Fruit fly (Drosophila melanogaster) whole organism, pupa: ENCODE data around the gene Hira.

Experiments
- CG13204 ChIP-seq: fragments of 200-800 bp; sonication (Bioruptor generic); optimal IDR thresholded peaks from 2 replicates; lab custom pipeline; 2018; ENCODE audit warnings: missing biosample characterization, mild to moderate bottlenecking, missing genetic modification characterization, moderate library complexity
- CG32121 ChIP-seq: fragments of 200-800 bp; sonication (Bioruptor generic); IDR thresholded peaks from 2 replicates; pipeline ENCODE4 v1.3.6; 2022; ENCODE audit warnings: missing biosample characterization, missing genetic modification characterization
- D1 ChIP-seq: fragments of 200-800 bp; sonication (Bioruptor generic); optimal IDR thresholded peaks from 2 replicates; lab custom pipeline; 2018; ENCODE audit warnings: missing biosample characterization, mild to moderate bottlenecking, missing genetic modification characterization, moderate library complexity
- Pif1B ChIP-seq: fragments of 200-800 bp; sonication (Bioruptor generic); optimal IDR thresholded peaks from 3 replicates; lab custom pipeline; 2016; ENCODE audit warnings: missing biosample characterization, missing genetic modification characterization

DNA sequence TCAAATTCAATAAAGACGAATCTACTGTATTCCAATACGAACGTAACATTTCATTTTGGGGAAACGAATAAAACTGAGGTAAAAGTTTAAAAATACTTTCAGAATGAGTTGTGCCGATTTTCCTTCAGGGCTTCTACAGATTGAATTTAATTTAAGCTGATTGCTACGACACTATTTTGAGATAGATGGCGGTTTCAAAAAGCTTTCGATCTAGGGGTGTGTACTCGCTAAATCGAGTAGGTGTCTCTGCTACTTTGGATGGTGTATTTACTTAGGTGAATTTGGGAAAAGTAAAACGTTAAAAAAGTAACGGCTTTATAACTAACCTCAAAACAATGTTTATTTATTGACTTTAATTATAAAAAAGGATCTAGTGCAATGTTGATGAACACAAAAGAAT lies 43.1 kb upstream of the Hira start:
- TF ChIP-seq CG13204 (GFP tag; lab: Kevin White, UChicago) = no peak
- TF ChIP-seq Pif1B (GFP tag; lab: Kevin White, UChicago) = no peak
- TF ChIP-seq CG32121 (GFP tag; lab: Robert Waterston, UW) = no peak
- no peak for TF ChIP-seq D1 (tag; lab: Kevin White, UChicago)
